Fruit fly (Drosophila melanogaster): Measurements from ENCODE around the gene Pglym87.

DNA sequence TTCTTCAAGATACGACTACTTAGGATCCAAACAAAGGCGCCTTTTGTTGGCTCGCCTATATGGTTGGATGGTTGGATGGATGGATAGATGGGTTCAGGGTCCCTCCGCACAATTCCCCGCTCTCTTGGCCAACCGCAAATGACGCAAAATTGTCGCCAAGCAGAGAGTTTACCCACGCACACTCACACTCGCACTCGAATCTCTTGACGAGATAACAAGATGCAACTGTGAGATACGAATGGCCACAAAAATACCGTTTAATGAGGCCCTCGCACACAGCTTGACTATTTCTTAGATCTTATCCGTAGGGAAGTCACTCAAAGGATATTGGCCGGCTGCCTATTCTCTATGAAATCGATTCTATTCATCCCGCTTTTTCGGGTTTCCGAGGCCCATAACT lies 27.3 kb upstream of the Pglym87 start:
- TF ChIP-seq toe (GFP tag; optimal IDR thresholded peaks at IDR 0.05), result no peak
- TF ChIP-seq CG11617 (GFP tag; optimal IDR thresholded peaks at IDR 0.05), result no peak

Data from whole organism, adult.